Worm (Caenorhabditis elegans) whole organism, midembryonic: Measurements from ENCODE around the gene grd-7.

Source experiments
- klf-2 ChIP-seq: fragments of 200-800 bp; sonication (Bioruptor generic); conservative IDR thresholded peaks from 2 replicates; pipeline ENCODE4 v1.3.6; 2022; ENCODE audit warnings: missing genetic modification reagents, missing genetic modification characterization, missing compliant biosample characterization
- med-1 ChIP-seq: sonication (generic microtip); optimal IDR thresholded peaks from 2 replicates; lab custom pipeline; 2017; ENCODE audit warnings: missing genetic modification characterization, mild to moderate bottlenecking, missing compliant biosample characterization, antibody characterized with exemption, missing genetic modification reagents; ENCODE audit not compliant: insufficient read depth
- ztf-23 ChIP-seq: fragments of 200-800 bp; sonication (Bioruptor generic); IDR thresholded peaks from 2 replicates; pipeline ENCODE4 v1.3.6; 2022; ENCODE audit warnings: missing genetic modification reagents, missing genetic modification characterization, missing compliant biosample characterization

ce11 chrX:7230877-7231276, 38.4 kb downstream of the grd-7 start:
- TF ChIP-seq klf-2 (no peak), med-1 (GFP tag; lab: Kevin White, UChicago) (no peak), ztf-23 (no peak)
